Fruit fly (Drosophila melanogaster): ENCODE measurements around the gene CG42578.

dm6 chrX:20448828-20449427, 2.8 kb downstream of the CG42578 start, which contains the start of gene tbc:
- TF ChIP-seq psq (optimal IDR thresholded peaks at IDR 0.05) (no peak), Sin3A (optimal IDR thresholded peaks at IDR 0.05) (no peak), ttk (optimal IDR thresholded peaks at IDR 0.05) (no peak), Myc (optimal IDR thresholded peaks at IDR 0.05) (no peak), h (optimal IDR thresholded peaks at IDR 0.05) (no peak)

All from Kc167 (cell line).